Fruit fly (Drosophila melanogaster): ENCODE measurements around the gene Rab27.
A peak's percentile ranks its signal among the peaks of the same experiment; 100 is the strongest.

- TF ChIP-seq sc (optimal IDR thresholded peaks at IDR 0.05) (no peak), sc (GFP tag; optimal IDR thresholded peaks at IDR 0.05) (no peak), CG32772 (GFP tag; IDR thresholded peaks at IDR 0.05) (no peak), tio (GFP tag; optimal IDR thresholded peaks at IDR 0.05) (no peak), CG17359 (tag; optimal IDR thresholded peaks at IDR 0.05) (no peak), hb (GFP tag; IDR thresholded peaks at IDR 0.05; ENCODE audit: partially characterized antibody) (peak; percentile 86)
Observed at dm6 chrX:1464033-1464432, 12.7 kb downstream of the Rab27 start, which contains the start of gene Ns3.

Measured in whole organism, embryonic.